Fruit fly (Drosophila melanogaster) whole organism, embryonic: ENCODE measurements around the gene CG31365.
A peak's percentile ranks its signal among the peaks of the same experiment; 100 is the strongest.

Experiments
- Adf1 ChIP-seq: fragments of 200-800 bp; sonication (Bioruptor generic); IDR thresholded peaks from 2 replicates; pipeline ENCODE4 v1.3.6; 2022; ENCODE audit warnings: missing biosample characterization, missing genetic modification characterization
- Atf6 ChIP-seq: fragments of 200-800 bp; sonication (Bioruptor generic); IDR thresholded peaks from 2 replicates; pipeline ENCODE4 v1.3.6; 2022; ENCODE audit warnings: missing biosample characterization, missing genetic modification characterization
- CG10462 ChIP-seq: fragments of 200-800 bp; sonication (Bioruptor generic); optimal IDR thresholded peaks from 2 replicates; lab custom pipeline; 2016; ENCODE audit warnings: missing biosample characterization, missing genetic modification characterization
- CG11695 ChIP-seq: fragments of 200-800 bp; sonication (Bioruptor generic); IDR thresholded peaks from 3 replicates; pipeline ENCODE4 v1.3.6; 2022; ENCODE audit warnings: missing biosample characterization, missing genetic modification characterization
- CG11723 ChIP-seq: fragments of 200-800 bp; sonication (Bioruptor generic); optimal IDR thresholded peaks from 2 replicates; lab custom pipeline; 2017; ENCODE audit warnings: missing biosample characterization, mild to moderate bottlenecking, missing genetic modification characterization
- CG12219 ChIP-seq: fragments of 200-800 bp; sonication (Bioruptor generic); optimal IDR thresholded peaks from 3 replicates; lab custom pipeline; 2018; ENCODE audit warnings: missing biosample characterization, mild to moderate bottlenecking, missing genetic modification characterization
- CG12299 ChIP-seq: fragments of 200-800 bp; sonication (Bioruptor generic); optimal IDR thresholded peaks from 2 replicates; lab custom pipeline; 2018; ENCODE audit warnings: missing biosample characterization, mild to moderate bottlenecking, missing genetic modification characterization
- CG15073 ChIP-seq: fragments of 200-800 bp; sonication (Bioruptor generic); optimal IDR thresholded peaks from 2 replicates; lab custom pipeline; 2016; ENCODE audit warnings: missing biosample characterization, missing genetic modification characterization
- CG15601 ChIP-seq: fragments of 200-800 bp; sonication (Bioruptor generic); optimal IDR thresholded peaks from 3 replicates; lab custom pipeline; 2019; ENCODE audit warnings: missing biosample characterization, mild to moderate bottlenecking, missing genetic modification characterization, moderate library complexity
- CG16815 ChIP-seq: fragments of 200-800 bp; sonication (Bioruptor generic); optimal IDR thresholded peaks from 3 replicates; lab custom pipeline; 2017; ENCODE audit warnings: missing biosample characterization, mild to moderate bottlenecking, missing genetic modification characterization
- CG17186 ChIP-seq: fragments of 200-800 bp; sonication (Bioruptor generic); optimal IDR thresholded peaks from 3 replicates; lab custom pipeline; 2017; ENCODE audit warnings: missing biosample characterization, missing genetic modification reagents, missing genetic modification characterization
- CG1792 ChIP-seq: fragments of 200-800 bp; sonication (Bioruptor generic); optimal IDR thresholded peaks from 2 replicates; lab custom pipeline; 2016; ENCODE audit warnings: missing biosample characterization, missing genetic modification characterization
- CG18476 ChIP-seq: fragments of 200-800 bp; sonication (Bioruptor generic); optimal IDR thresholded peaks from 2 replicates; lab custom pipeline; 2016; ENCODE audit warnings: missing biosample characterization, mild to moderate bottlenecking, missing genetic modification characterization
- CG18619 ChIP-seq: fragments of 200-800 bp; sonication (Bioruptor generic); optimal IDR thresholded peaks from 3 replicates; lab custom pipeline; 2017; ENCODE audit warnings: missing biosample characterization, mild to moderate bottlenecking, missing genetic modification characterization
- CG2875 ChIP-seq: fragments of 200-800 bp; sonication (Bioruptor generic); optimal IDR thresholded peaks from 2 replicates; lab custom pipeline; 2017; ENCODE audit warnings: missing biosample characterization, mild to moderate bottlenecking, missing genetic modification characterization, missing genetic modification reagents
- CG30403 ChIP-seq: fragments of 200-800 bp; sonication (Bioruptor generic); optimal IDR thresholded peaks from 3 replicates; lab custom pipeline; 2016; ENCODE audit warnings: missing biosample characterization, missing genetic modification characterization
- CG34224 ChIP-seq: fragments of 200-800 bp; sonication (Bioruptor generic); IDR thresholded peaks from 3 replicates; pipeline ENCODE4 v1.3.6; 2022; ENCODE audit warnings: missing biosample characterization, missing genetic modification characterization; ENCODE audit not compliant: partially characterized antibody
- CG4360 ChIP-seq: fragments of 200-800 bp; sonication (Bioruptor generic); IDR thresholded peaks from 2 replicates; pipeline ENCODE4 v1.3.6; 2022; ENCODE audit warnings: missing biosample characterization, missing genetic modification characterization
- CG8089 ChIP-seq: fragments of 200-800 bp; sonication (Bioruptor generic); optimal IDR thresholded peaks from 3 replicates; lab custom pipeline; 2016; ENCODE audit warnings: missing biosample characterization, missing genetic modification characterization
- CG8924 ChIP-seq: fragments of 200-800 bp; optimal IDR thresholded peaks from 3 replicates; lab custom pipeline; 2019; ENCODE audit warnings: missing biosample characterization, mild to moderate bottlenecking, missing genetic modification characterization, moderate library complexity
- CG9817 ChIP-seq: fragments of 200-800 bp; sonication (Bioruptor generic); optimal IDR thresholded peaks from 2 replicates; lab custom pipeline; 2018; ENCODE audit warnings: missing biosample characterization, mild to moderate bottlenecking, missing genetic modification characterization, moderate library complexity
- D ChIP-seq, 2 experiments: fragments of 200-800 bp in 1 of 2; fragments of >200 bp in 1 of 2; sonication (Bioruptor generic) in 1 of 2; optimal IDR thresholded peaks; 2 replicates in 1 of 2; 3 replicates in 1 of 2; lab custom pipeline; 2017; ENCODE audit warnings: mild to moderate bottlenecking in 1 of 2, missing biosample characterization in 1 of 2, missing genetic modification characterization in 1 of 2, missing genetic modification reagents in 1 of 2
- Deaf1 ChIP-seq: fragments of 200-800 bp; optimal IDR thresholded peaks from 3 replicates; lab custom pipeline; 2019; ENCODE audit warnings: missing biosample characterization, mild to moderate bottlenecking, missing genetic modification characterization, moderate library complexity
- Doc2 ChIP-seq: fragments of 200-800 bp; sonication (Bioruptor generic); IDR thresholded peaks from 2 replicates; pipeline ENCODE4 v1.3.6; 2022; ENCODE audit warnings: missing biosample characterization, missing genetic modification characterization
- Fer3 ChIP-seq: fragments of 200-800 bp; sonication (Bioruptor generic); optimal IDR thresholded peaks from 2 replicates; lab custom pipeline; 2018; ENCODE audit warnings: missing biosample characterization, mild to moderate bottlenecking, missing genetic modification characterization, moderate library complexity
- HLH3B ChIP-seq: fragments of 200-800 bp; sonication (Bioruptor generic); IDR thresholded peaks from 2 replicates; pipeline ENCODE4 v1.3.6; 2022; ENCODE audit warnings: missing biosample characterization, missing genetic modification characterization
- Hr3 ChIP-seq: fragments of 200-800 bp; sonication (Bioruptor generic); optimal IDR thresholded peaks from 3 replicates; lab custom pipeline; 2016; ENCODE audit warnings: missing biosample characterization, missing genetic modification characterization
- Hr51 ChIP-seq, 2 experiments: fragments of 200-800 bp; sonication (Bioruptor generic); optimal IDR thresholded peaks; 2 replicates in 1 of 2; 3 replicates in 1 of 2; lab custom pipeline; 2016 to 2018; ENCODE audit warnings: missing biosample characterization in 2 of 2, missing genetic modification characterization in 2 of 2, mild to moderate bottlenecking in 1 of 2, moderate library complexity in 1 of 2
- Ptx1 ChIP-seq: fragments of 200-800 bp; sonication (Bioruptor generic); IDR thresholded peaks from 2 replicates; pipeline ENCODE4 v1.3.6; 2022; ENCODE audit warnings: missing biosample characterization, missing genetic modification characterization
- Scr ChIP-seq: fragments of 200-800 bp; sonication (Bioruptor generic); IDR thresholded peaks from 2 replicates; pipeline ENCODE4 v1.3.6; 2022; ENCODE audit warnings: missing biosample characterization, missing genetic modification characterization; ENCODE audit not compliant: partially characterized antibody
- abd-A ChIP-seq: fragments of 200-800 bp; sonication (Bioruptor generic); optimal IDR thresholded peaks from 3 replicates; lab custom pipeline; 2019; ENCODE audit warnings: missing biosample characterization, mild to moderate bottlenecking, missing genetic modification characterization, moderate library complexity
- az2 ChIP-seq: fragments of 200-800 bp; sonication (Bioruptor generic); optimal IDR thresholded peaks from 3 replicates; lab custom pipeline; 2016; ENCODE audit warnings: missing biosample characterization, missing genetic modification characterization
- cas ChIP-seq: fragments of 200-800 bp; sonication (Bioruptor generic); IDR thresholded peaks from 2 replicates; pipeline ENCODE4 v1.3.6; 2022; ENCODE audit warnings: missing biosample characterization, missing genetic modification characterization
- chm ChIP-seq: fragments of 200-800 bp; sonication (Bioruptor generic); IDR thresholded peaks from 2 replicates; pipeline ENCODE4 v1.3.6; 2022; ENCODE audit warnings: missing biosample characterization, missing genetic modification characterization
- disco-r ChIP-seq: fragments of 200-800 bp; sonication (Bioruptor generic); optimal IDR thresholded peaks from 2 replicates; lab custom pipeline; 2016; ENCODE audit warnings: missing biosample characterization, missing genetic modification characterization
- dm ChIP-seq: fragments of 200-800 bp; sonication (Bioruptor generic); optimal IDR thresholded peaks from 3 replicates; lab custom pipeline; 2016; ENCODE audit warnings: missing biosample characterization, missing genetic modification characterization
- ind ChIP-seq: fragments of 200-800 bp; sonication (Bioruptor generic); optimal IDR thresholded peaks from 3 replicates; lab custom pipeline; 2016; ENCODE audit warnings: missing biosample characterization, missing genetic modification characterization
- jumu ChIP-seq: fragments of 200-800 bp; sonication (Bioruptor generic); optimal IDR thresholded peaks from 3 replicates; lab custom pipeline; 2016; ENCODE audit warnings: missing biosample characterization, missing genetic modification characterization
- lab ChIP-seq: fragments of 200-800 bp; sonication (Bioruptor generic); optimal IDR thresholded peaks from 3 replicates; lab custom pipeline; 2017; ENCODE audit warnings: missing biosample characterization, missing genetic modification characterization, mild to moderate bottlenecking, moderate library complexity, missing genetic modification reagents
- phol ChIP-seq: fragments of 200-800 bp; sonication (Bioruptor generic); optimal IDR thresholded peaks from 3 replicates; lab custom pipeline; 2018; ENCODE audit warnings: missing biosample characterization, mild to moderate bottlenecking, missing genetic modification characterization, moderate library complexity
- pnt ChIP-seq: fragments of 200-800 bp; sonication (Bioruptor generic); optimal IDR thresholded peaks from 3 replicates; lab custom pipeline; 2016; ENCODE audit warnings: missing biosample characterization, missing genetic modification characterization
- row ChIP-seq: fragments of 200-800 bp; sonication (Bioruptor generic); IDR thresholded peaks from 3 replicates; pipeline ENCODE4 v1.3.6; 2022; ENCODE audit warnings: missing biosample characterization, missing genetic modification characterization
- run ChIP-seq: fragments of 200-800 bp; sonication (Bioruptor generic); optimal IDR thresholded peaks from 3 replicates; lab custom pipeline; 2018; ENCODE audit warnings: missing biosample characterization, mild to moderate bottlenecking, missing genetic modification characterization
- seq ChIP-seq: fragments of 200-800 bp; sonication (Bioruptor generic); IDR thresholded peaks from 2 replicates; pipeline ENCODE4 v1.3.6; 2022; ENCODE audit warnings: missing biosample characterization, missing genetic modification characterization
- sisA ChIP-seq: fragments of 200-800 bp; sonication (Bioruptor generic); IDR thresholded peaks from 2 replicates; pipeline ENCODE4 v1.3.6; 2022; ENCODE audit warnings: missing biosample characterization, missing genetic modification characterization
- slbo ChIP-seq: fragments of 200-800 bp; sonication (Bioruptor generic); IDR thresholded peaks from 2 replicates; pipeline ENCODE4 v1.3.6; 2022; ENCODE audit warnings: missing biosample characterization, missing genetic modification characterization
- sug ChIP-seq: fragments of 200-800 bp; optimal IDR thresholded peaks from 2 replicates; lab custom pipeline; 2019; ENCODE audit warnings: missing biosample characterization, mild to moderate bottlenecking, missing genetic modification characterization, moderate library complexity
- tin ChIP-seq: fragments of 200-800 bp; sonication (Bioruptor generic); optimal IDR thresholded peaks from 3 replicates; lab custom pipeline; 2016; ENCODE audit warnings: missing biosample characterization, missing genetic modification characterization
- unc-4 ChIP-seq: fragments of 200-800 bp; sonication (Bioruptor generic); IDR thresholded peaks from 2 replicates; pipeline ENCODE4 v1.3.6; 2022; ENCODE audit warnings: missing biosample characterization, missing genetic modification characterization; ENCODE audit not compliant: partially characterized antibody
- usp ChIP-seq: fragments of >200 bp; optimal IDR thresholded peaks from 2 replicates; lab custom pipeline; 2017; ENCODE audit warnings: missing biosample characterization, missing genetic modification characterization

Gene CG31365

dm6 chr3R:23156865-23157515, 30.8 kb upstream of the CG31365 start (continued):
- TF ChIP-seq CG2875 (peak; percentile 4), abd-A (tag; lab: Kevin White, UChicago) (peak; percentile 91), CG11723 (GFP tag; lab: Kevin White, UChicago) (peak; percentile 14), Hr3 (GFP tag; lab: Kevin White, UChicago) (no peak), Doc2 (GFP tag; lab: Robert Waterston, UW) (no peak), disco-r (GFP tag; lab: Kevin White, UChicago) (no peak), usp (GFP tag; lab: Kevin White, UChicago) (no peak), Hr51 (GFP tag; optimal IDR thresholded peaks at IDR 0.05; lab: Kevin White, UChicago) (peak in 1 of 2 experiments; percentile 50), jumu (GFP tag; lab: Kevin White, UChicago) (no peak), HLH3B (GFP tag; lab: Robert Waterston, UW) (no peak), CG16815 (GFP tag; lab: Kevin White, UChicago) (no peak), tin (GFP tag; lab: Kevin White, UChicago) (no peak), D (optimal IDR thresholded peaks at IDR 0.05; lab: Kevin White, UChicago) (no peak), D (GFP tag; optimal IDR thresholded peaks at IDR 0.05; lab: Kevin White, UChicago) (no peak), az2 (GFP tag; lab: Kevin White, UChicago) (no peak), slbo (no peak), CG17186 (GFP tag; lab: Kevin White, UChicago) (no peak), Atf6 (no peak), Ptx1 (no peak), run (peak; percentile 34), CG34224 (no peak; the same call in 2 of the 3 replicates), CG18619 (GFP tag; lab: Kevin White, UChicago) (peak; percentile 18), row (GFP tag; lab: Robert Waterston, UW) (no peak), phol (no peak), CG1792 (GFP tag; lab: Kevin White, UChicago) (no peak), Scr (GFP tag; lab: Robert Waterston, UW) (no peak), dm (GFP tag; lab: Kevin White, UChicago) (no peak), sug (tag; lab: Kevin White, UChicago) (peak; percentile 71), cas (GFP tag; lab: Robert Waterston, UW) (no peak), seq (0 out of 2 replicates have a peak, but pooled peaks have one; percentile 44), CG15073 (no peak), CG12299 (tag; lab: Kevin White, UChicago) (peak; percentile 25), CG8089 (GFP tag; lab: Kevin White, UChicago) (no peak), Adf1 (GFP tag; lab: Robert Waterston, UW) (peak; percentile 38; the same call in 1 of the 2 replicates), ind (no peak), pnt (no peak), sisA (GFP tag; lab: Robert Waterston, UW) (no peak), CG18476 (no peak), CG30403 (GFP tag; lab: Kevin White, UChicago) (no peak), CG15601 (tag; lab: Kevin White, UChicago) (no peak), CG9817 (tag; lab: Kevin White, UChicago) (no peak), chm (peak; percentile 44; the same call in 1 of the 2 replicates), CG11695 (no peak), CG8924 (tag; lab: Kevin White, UChicago) (peak; percentile 36), Deaf1 (tag; lab: Kevin White, UChicago) (peak; percentile 21), CG10462 (GFP tag; lab: Kevin White, UChicago) (peak; percentile 4), CG4360 (GFP tag; lab: Robert Waterston, UW) (0 out of 2 replicates have a peak, but pooled peaks have one; percentile 52), CG12219 (GFP tag; lab: Kevin White, UChicago) (no peak), unc-4 (GFP tag; lab: Robert Waterston, UW) (no peak), lab (GFP tag; lab: Kevin White, UChicago) (peak; percentile 23), Fer3 (no peak)
